Worm (Caenorhabditis elegans) whole organism, mixed stage, embryonic: ENCODE data around the gene ric-8.

ENCODE experiments used
- M03D4.4 ChIP-seq: sonication (generic microtip); optimal IDR thresholded peaks from 2 replicates; lab custom pipeline; 2017; ENCODE audit warnings: mild to moderate bottlenecking, missing genetic modification characterization, missing compliant biosample characterization
- bed-3 ChIP-seq: fragments of 200-800 bp; sonication (Bioruptor generic); optimal IDR thresholded peaks from 3 replicates; lab custom pipeline; 2018; ENCODE audit warnings: mild to moderate bottlenecking, missing genetic modification characterization, moderate library complexity, missing compliant biosample characterization
- blmp-1 ChIP-seq: fragments of 150-350 bp; optimal IDR thresholded peaks from 2 replicates; lab custom pipeline; 2014; ENCODE audit warnings: missing biosample characterization, missing genetic modification characterization
- ceh-39 ChIP-seq: fragments of 150-350 bp; optimal IDR thresholded peaks from 2 replicates; lab custom pipeline; 2014; ENCODE audit warnings: missing biosample characterization, missing genetic modification characterization
- ceh-43 ChIP-seq: fragments of 200-800 bp; sonication (Bioruptor generic); optimal IDR thresholded peaks from 2 replicates; lab custom pipeline; 2018; ENCODE audit warnings: mild to moderate bottlenecking, missing genetic modification characterization, moderate library complexity, missing compliant biosample characterization
- ceh-83 ChIP-seq: fragments of 200-800 bp; sonication (Bioruptor generic); optimal IDR thresholded peaks from 2 replicates; lab custom pipeline; 2018; ENCODE audit warnings: mild to moderate bottlenecking, missing genetic modification characterization, missing compliant biosample characterization
- ces-1 ChIP-seq: fragments of 150-350 bp; optimal IDR thresholded peaks from 2 replicates; lab custom pipeline; 2014; ENCODE audit warnings: missing biosample characterization, missing genetic modification reagents, missing genetic modification characterization
- cnd-1 ChIP-seq: fragments of 200-800 bp; sonication (Bioruptor generic); optimal IDR thresholded peaks from 2 replicates; lab custom pipeline; 2018; ENCODE audit warnings: mild to moderate bottlenecking, missing genetic modification characterization, missing compliant biosample characterization
- elt-3 ChIP-seq: fragments of 150-350 bp; optimal IDR thresholded peaks from 2 replicates; lab custom pipeline; 2014; ENCODE audit warnings: missing biosample characterization, missing genetic modification characterization
- flh-1 ChIP-seq: fragments of 200-800 bp; sonication (Bioruptor generic); optimal IDR thresholded peaks from 2 replicates; lab custom pipeline; 2018; ENCODE audit warnings: mild to moderate bottlenecking, missing genetic modification characterization, moderate library complexity, missing compliant biosample characterization
- ham-2 ChIP-seq: fragments of 200-800 bp; sonication (Bioruptor generic); optimal IDR thresholded peaks from 2 replicates; lab custom pipeline; 2018; ENCODE audit warnings: mild to moderate bottlenecking, missing genetic modification characterization, missing compliant biosample characterization
- hlh-1 ChIP-seq: fragments of 150-350 bp; optimal IDR thresholded peaks from 2 replicates; lab custom pipeline; 2014; ENCODE audit warnings: missing biosample characterization, missing genetic modification reagents, missing genetic modification characterization
- lin-32 ChIP-seq: fragments of 200-800 bp; sonication (Bioruptor generic); optimal IDR thresholded peaks from 2 replicates; lab custom pipeline; 2018; ENCODE audit warnings: mild to moderate bottlenecking, missing genetic modification characterization, missing compliant biosample characterization
- lsy-2 ChIP-seq: fragments of 150-350 bp; optimal IDR thresholded peaks from 2 replicates; lab custom pipeline; 2014; ENCODE audit warnings: missing biosample characterization, missing genetic modification characterization
- mab-5 ChIP-seq: fragments of 150-350 bp; optimal IDR thresholded peaks from 2 replicates; lab custom pipeline; 2014; ENCODE audit warnings: missing biosample characterization, missing genetic modification characterization
- mep-1 ChIP-seq: fragments of 150-350 bp; optimal IDR thresholded peaks from 2 replicates; lab custom pipeline; 2017; ENCODE audit warnings: missing biosample characterization, missing genetic modification reagents, missing genetic modification characterization, inconsistent platforms
- mls-2 ChIP-seq: sonication (generic microtip); optimal IDR thresholded peaks from 2 replicates; lab custom pipeline; 2016; ENCODE audit warnings: mild to moderate bottlenecking, missing genetic modification characterization, moderate library complexity, missing compliant biosample characterization
- nhr-12 ChIP-seq: fragments of 150-350 bp; optimal IDR thresholded peaks from 2 replicates; lab custom pipeline; 2014; ENCODE audit warnings: missing biosample characterization, missing genetic modification characterization
- nhr-237 ChIP-seq: fragments of 150-350 bp; optimal IDR thresholded peaks from 2 replicates; lab custom pipeline; 2014; ENCODE audit warnings: missing biosample characterization, missing genetic modification characterization
- nhr-28 ChIP-seq: fragments of 150-350 bp; optimal IDR thresholded peaks from 2 replicates; lab custom pipeline; 2014; ENCODE audit warnings: missing biosample characterization, missing genetic modification characterization
- sptf-1 ChIP-seq: sonication (generic microtip); optimal IDR thresholded peaks from 2 replicates; lab custom pipeline; 2017; ENCODE audit warnings: mild to moderate bottlenecking, missing genetic modification characterization, moderate library complexity, missing compliant biosample characterization
- tbx-8 ChIP-seq: fragments of 200-800 bp; sonication (Bioruptor generic); optimal IDR thresholded peaks from 2 replicates; lab custom pipeline; 2018; ENCODE audit warnings: mild to moderate bottlenecking, missing genetic modification characterization, moderate library complexity, missing compliant biosample characterization
- unc-120 ChIP-seq: sonication (generic microtip); optimal IDR thresholded peaks from 2 replicates; lab custom pipeline; 2017; ENCODE audit warnings: missing genetic modification characterization, missing compliant biosample characterization; ENCODE audit not compliant: poor library complexity, severe bottlenecking
- unc-39 ChIP-seq: fragments of 150-350 bp; optimal IDR thresholded peaks from 2 replicates; lab custom pipeline; 2014; ENCODE audit warnings: missing biosample characterization, missing genetic modification characterization
- unc-62 ChIP-seq: fragments of 150-350 bp; optimal IDR thresholded peaks from 2 replicates; lab custom pipeline; 2014; ENCODE audit warnings: missing biosample characterization, missing genetic modification reagents, missing genetic modification characterization
- zip-8 ChIP-seq: fragments of 150-350 bp; optimal IDR thresholded peaks from 2 replicates; lab custom pipeline; 2014; ENCODE audit warnings: missing biosample characterization, missing genetic modification characterization
- ztf-11 ChIP-seq: fragments of 150-350 bp; optimal IDR thresholded peaks from 2 replicates; lab custom pipeline; 2014; ENCODE audit warnings: missing biosample characterization, missing genetic modification characterization

Gene ric-8

DNA sequence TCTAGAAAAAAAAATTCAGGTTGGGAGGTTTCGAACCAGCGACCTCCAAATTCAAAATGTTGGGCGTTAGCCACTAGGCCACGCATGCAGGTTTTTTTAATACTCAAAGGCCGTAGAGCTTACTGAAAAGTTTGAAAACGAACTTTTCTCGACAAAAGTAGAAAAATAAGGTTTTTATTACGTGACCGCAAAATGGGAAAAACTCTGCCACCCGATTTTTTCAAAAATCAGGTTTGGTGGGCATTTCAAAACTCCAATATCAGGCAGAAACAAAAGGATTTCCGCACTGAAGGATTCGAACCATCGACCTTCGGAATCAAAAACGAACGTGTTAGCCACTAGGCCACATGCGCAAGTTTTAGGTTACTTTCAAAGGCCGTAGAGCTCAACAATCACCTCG is 16.0 kb downstream of the ric-8 start:
- no peak for TF ChIP-seq cnd-1 (tag; lab: Kevin White, UChicago)
- TF ChIP-seq ceh-39 (tag; lab: Kevin White, UChicago): no peak
- no peak for TF ChIP-seq bed-3 (GFP tag; lab: Kevin White, UChicago)
- TF ChIP-seq mep-1 (tag; lab: Kevin White, UChicago): no peak
- TF ChIP-seq unc-39 (tag; lab: Kevin White, UChicago): no peak
- no peak for TF ChIP-seq mls-2 (tag; lab: Kevin White, UChicago)
- TF ChIP-seq ceh-43: no peak
- TF ChIP-seq unc-62 (GFP tag; lab: Kevin White, UChicago): no peak
- TF ChIP-seq tbx-8 (GFP tag; lab: Kevin White, UChicago): no peak
- TF ChIP-seq lin-32: no peak

ce11 chrIV:2663953-2664900 is 21.5 kb downstream of the ric-8 start, which contains the start of gene Y69A2AR.31:
TSS of gene Y69A2AR.31 (minus strand) at chrIV:2664003.
- no peak for TF ChIP-seq flh-1 (GFP tag; lab: Kevin White, UChicago)
- no peak for TF ChIP-seq unc-62 (GFP tag; lab: Kevin White, UChicago)
- TF ChIP-seq hlh-1: no peak
- no peak for TF ChIP-seq ham-2 (GFP tag; lab: Kevin White, UChicago)
- TF ChIP-seq ceh-83 (GFP tag; lab: Kevin White, UChicago): no peak
- TF ChIP-seq M03D4.4: no peak
- TF ChIP-seq elt-3 (tag; lab: Kevin White, UChicago): no peak
- peak; percentile 14 for TF ChIP-seq ces-1 (GFP tag; lab: Kevin White, UChicago)
- TF ChIP-seq nhr-237: no peak

- no peak for TF ChIP-seq mls-2 (tag; lab: Kevin White, UChicago)
- no peak for TF ChIP-seq M03D4.4
- TF ChIP-seq unc-120 (tag; lab: Kevin White, UChicago): no peak
Observed at ce11 chrIV:2664901-2665201, 22.1 kb downstream of the ric-8 start.

DNA sequence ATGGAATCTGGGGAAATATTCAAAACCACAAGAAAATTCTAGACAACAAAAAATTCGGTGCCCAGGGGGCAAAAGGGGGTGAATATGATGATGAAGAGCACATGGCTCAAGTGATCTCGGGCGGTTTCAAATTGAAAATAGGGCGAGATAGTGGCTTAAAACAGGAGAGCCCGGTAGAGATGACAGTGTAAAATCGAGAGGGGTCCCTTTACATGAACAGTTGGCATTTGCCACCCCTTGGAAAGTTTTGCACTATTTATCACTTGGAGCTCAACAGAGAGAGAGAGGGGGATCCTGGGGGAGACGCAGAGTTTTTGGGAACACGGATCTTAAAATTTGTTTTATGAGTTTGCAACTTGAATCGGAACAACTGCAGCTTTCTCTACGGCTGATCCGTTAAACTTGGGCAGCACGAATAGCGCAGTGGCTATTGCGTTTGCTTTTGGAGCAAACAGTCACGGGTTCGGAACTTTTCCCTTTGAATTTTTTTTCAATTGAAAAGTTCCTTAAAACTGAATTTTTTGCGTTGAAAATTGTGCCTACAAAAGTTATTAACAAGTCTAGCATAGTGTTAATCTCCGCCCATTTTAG is 22.7 kb downstream of the ric-8 start:
- TF ChIP-seq unc-120 (tag; lab: Kevin White, UChicago) (peak; percentile 84), sptf-1 (no peak), zip-8 (tag; lab: Kevin White, UChicago) (no peak), unc-62 (GFP tag; lab: Kevin White, UChicago) (peak; percentile 38), hlh-1 (peak; percentile 97)

DNA sequence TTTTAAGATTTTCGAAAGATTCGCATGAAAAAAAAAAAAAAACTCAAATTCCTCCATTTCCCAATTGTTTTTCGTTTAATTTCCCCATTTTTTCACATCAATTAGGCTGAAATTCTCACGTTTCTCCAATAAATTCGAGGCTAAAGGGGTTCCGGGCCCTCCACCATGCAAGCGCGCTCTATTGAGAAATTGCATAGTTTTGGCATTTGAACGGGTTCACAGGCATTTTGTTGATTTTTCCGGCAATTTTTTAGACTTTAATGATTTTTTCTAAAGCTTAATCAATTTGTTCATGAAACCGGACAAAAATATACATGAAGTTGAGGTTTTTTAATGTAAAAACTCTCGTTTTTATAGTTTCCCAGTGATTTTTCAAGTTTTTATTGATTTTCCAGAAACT is 23.4 kb downstream of the ric-8 start:
- no peak for TF ChIP-seq mls-2 (tag; lab: Kevin White, UChicago)
- no peak for TF ChIP-seq nhr-12 (tag; lab: Kevin White, UChicago)
- no peak for TF ChIP-seq bed-3 (GFP tag; lab: Kevin White, UChicago)
- no peak for TF ChIP-seq lsy-2 (tag; lab: Kevin White, UChicago)
- no peak for TF ChIP-seq zip-8 (tag; lab: Kevin White, UChicago)
- TF ChIP-seq lin-32: no peak
- peak; percentile 58 for TF ChIP-seq mep-1 (tag; lab: Kevin White, UChicago)
- TF ChIP-seq, all 35 proteins: peak for 1

- TF ChIP-seq ces-1 (GFP tag; lab: Kevin White, UChicago) (peak; percentile 2), ztf-11 (tag; lab: Kevin White, UChicago) (no peak), lsy-2 (tag; lab: Kevin White, UChicago) (peak; percentile 93)
Observed at ce11 chrIV:2666586-2667100, 23.9 kb downstream of the ric-8 start, which contains the start of gene Y69A2AR.1. TSS of gene Y69A2AR.1 (plus strand) at chrIV:2667050.

DNA sequence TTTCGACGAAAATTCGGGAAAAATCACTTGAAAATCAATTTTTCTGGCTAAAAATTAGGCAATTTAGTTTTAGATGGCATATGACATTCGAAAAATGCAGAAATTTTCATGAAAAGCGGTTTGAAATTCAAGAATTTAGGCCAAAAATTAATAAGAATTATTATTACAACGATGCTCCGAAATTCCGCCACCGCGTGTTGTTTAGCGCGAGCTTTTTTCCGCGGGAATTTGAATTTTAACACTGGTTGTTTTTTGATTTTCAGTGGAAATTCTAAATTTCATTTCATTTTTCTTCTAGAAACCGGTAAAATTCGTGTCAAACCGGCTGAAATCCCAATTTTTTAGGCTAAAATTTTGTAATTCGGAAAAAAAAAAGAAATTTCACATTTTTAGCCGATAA is 27.9 kb downstream of the ric-8 start:
- TF ChIP-seq lsy-2 (tag; lab: Kevin White, UChicago): no peak
- no peak for TF ChIP-seq blmp-1
- TF ChIP-seq flh-1 (GFP tag; lab: Kevin White, UChicago): no peak
- no peak for TF ChIP-seq tbx-8 (GFP tag; lab: Kevin White, UChicago)
- no peak for TF ChIP-seq lin-32
- no peak for TF ChIP-seq mab-5 (tag; lab: Kevin White, UChicago)
- TF ChIP-seq unc-120 (tag; lab: Kevin White, UChicago): no peak
- no peak for TF ChIP-seq ceh-43
- TF ChIP-seq ztf-11 (tag; lab: Kevin White, UChicago): no peak
- TF ChIP-seq nhr-28 (tag; lab: Kevin White, UChicago): no peak
- TF ChIP-seq sptf-1: no peak
- no peak for TF ChIP-seq ces-1 (GFP tag; lab: Kevin White, UChicago)
- TF ChIP-seq, all 35 proteins: peak for 0
